Fruit fly (Drosophila melanogaster) whole organism, embryonic: Measurements from ENCODE around the gene Irp-1B.

Experiments
- CG11560 ChIP-seq: fragments of 200-800 bp; sonication (Bioruptor generic); IDR thresholded peaks from 3 replicates; pipeline ENCODE4 v1.3.6; 2022; ENCODE audit warnings: missing biosample characterization, missing genetic modification characterization
- CG13624 ChIP-seq: fragments of 200-800 bp; sonication (Bioruptor generic); optimal IDR thresholded peaks from 2 replicates; lab custom pipeline; 2016; ENCODE audit warnings: missing biosample characterization, missing genetic modification characterization
- CG14014 ChIP-seq: fragments of 200-800 bp; sonication (Bioruptor generic); IDR thresholded peaks from 2 replicates; pipeline ENCODE4 v1.3.6; 2022; ENCODE audit warnings: missing biosample characterization, missing genetic modification characterization
- CG16863 ChIP-seq: fragments of 200-800 bp; sonication (Bioruptor generic); optimal IDR thresholded peaks from 3 replicates; lab custom pipeline; 2016; ENCODE audit warnings: missing biosample characterization, missing genetic modification characterization
- CG17385 ChIP-seq: fragments of 200-800 bp; sonication (Bioruptor generic); optimal IDR thresholded peaks from 3 replicates; lab custom pipeline; 2018; ENCODE audit warnings: missing biosample characterization, mild to moderate bottlenecking, missing genetic modification characterization
- CG1792 ChIP-seq: fragments of 200-800 bp; sonication (Bioruptor generic); optimal IDR thresholded peaks from 2 replicates; lab custom pipeline; 2016; ENCODE audit warnings: missing biosample characterization, missing genetic modification characterization
- CG18599 ChIP-seq: fragments of 200-800 bp; sonication (Bioruptor generic); optimal IDR thresholded peaks from 3 replicates; lab custom pipeline; 2017; ENCODE audit warnings: missing biosample characterization, missing genetic modification characterization, mild to moderate bottlenecking, moderate library complexity, missing genetic modification reagents
- CG34224 ChIP-seq: fragments of 200-800 bp; sonication (Bioruptor generic); IDR thresholded peaks from 3 replicates; pipeline ENCODE4 v1.3.6; 2022; ENCODE audit warnings: missing biosample characterization, missing genetic modification characterization; ENCODE audit not compliant: partially characterized antibody
- CG34376 ChIP-seq: fragments of 200-800 bp; sonication (Bioruptor generic); optimal IDR thresholded peaks from 2 replicates; lab custom pipeline; 2018; ENCODE audit warnings: missing biosample characterization, mild to moderate bottlenecking, missing genetic modification characterization
- CG3847 ChIP-seq: fragments of 200-800 bp; sonication (Bioruptor generic); IDR thresholded peaks from 2 replicates; pipeline ENCODE4 v1.3.6; 2022; ENCODE audit warnings: missing biosample characterization, missing genetic modification characterization
- CoRest ChIP-seq: fragments of 200-800 bp; sonication (Bioruptor generic); optimal IDR thresholded peaks from 3 replicates; lab custom pipeline; 2018; ENCODE audit warnings: missing biosample characterization, mild to moderate bottlenecking, missing genetic modification characterization, moderate library complexity
- GATAe ChIP-seq: fragments of 200-800 bp; sonication (Bioruptor generic); conservative IDR thresholded peaks from 2 replicates; pipeline ENCODE4 v1.3.6; 2022; ENCODE audit warnings: missing biosample characterization, missing genetic modification characterization
- HHEX ChIP-seq: fragments of 200-800 bp; sonication (Bioruptor generic); optimal IDR thresholded peaks from 3 replicates; lab custom pipeline; 2017; ENCODE audit warnings: missing biosample characterization, mild to moderate bottlenecking, missing genetic modification characterization, missing genetic modification reagents
- HLHmδ ChIP-seq: fragments of 200-800 bp; sonication (Bioruptor generic); optimal IDR thresholded peaks from 2 replicates; lab custom pipeline; 2018; ENCODE audit warnings: missing biosample characterization, mild to moderate bottlenecking, missing genetic modification characterization, moderate library complexity
- Med ChIP-seq: fragments of 200-800 bp; sonication (Bioruptor generic); peaks from one replicate; lab custom pipeline; 2016; ENCODE audit warnings: missing biosample characterization, missing genetic modification characterization, mild to moderate bottlenecking, inconsistent platforms, moderate library complexity
- NFAT ChIP-seq: fragments of 200-800 bp; sonication (Bioruptor generic); IDR thresholded peaks from 2 replicates; pipeline ENCODE4 v1.3.6; 2022; ENCODE audit warnings: missing biosample characterization, missing genetic modification characterization
- Optix ChIP-seq: fragments of 200-800 bp; sonication (Bioruptor generic); IDR thresholded peaks from 3 replicates; pipeline ENCODE4 v1.3.6; 2022; ENCODE audit warnings: missing biosample characterization, missing genetic modification characterization
- Ptx1 ChIP-seq: fragments of 200-800 bp; sonication (Bioruptor generic); IDR thresholded peaks from 2 replicates; pipeline ENCODE4 v1.3.6; 2022; ENCODE audit warnings: missing biosample characterization, missing genetic modification characterization
- ase ChIP-seq: fragments of 200-800 bp; sonication (Bioruptor generic); IDR thresholded peaks from 3 replicates; pipeline ENCODE4 v1.3.6; 2022; ENCODE audit warnings: missing biosample characterization, missing genetic modification characterization
- ato ChIP-seq: fragments of 200-800 bp; sonication (Bioruptor generic); IDR thresholded peaks from 2 replicates; pipeline ENCODE4 v1.3.6; 2022; ENCODE audit warnings: missing biosample characterization, missing genetic modification characterization; ENCODE audit not compliant: partially characterized antibody
- bowl ChIP-seq: fragments of 200-800 bp; sonication (Bioruptor generic); IDR thresholded peaks from 2 replicates; pipeline ENCODE4 v1.3.6; 2022; ENCODE audit warnings: missing biosample characterization, missing genetic modification characterization
- chinmo ChIP-seq: fragments of 200-800 bp; sonication (Bioruptor generic); IDR thresholded peaks from 4 replicates; pipeline ENCODE4 v1.3.6; 2022; ENCODE audit warnings: missing biosample characterization, missing genetic modification characterization; ENCODE audit not compliant: partially characterized antibody
- ci ChIP-seq: fragments of 200-800 bp; sonication (Bioruptor generic); IDR thresholded peaks from 3 replicates; pipeline ENCODE4 v1.3.6; 2022; ENCODE audit warnings: missing biosample characterization, missing genetic modification characterization
- corto ChIP-seq: fragments of 200-800 bp; sonication (Bioruptor generic); optimal IDR thresholded peaks from 2 replicates; lab custom pipeline; 2016; ENCODE audit warnings: missing biosample characterization, mild to moderate bottlenecking, missing genetic modification characterization, moderate library complexity
- crc ChIP-seq: fragments of 200-800 bp; sonication (Bioruptor generic); optimal IDR thresholded peaks from 2 replicates; lab custom pipeline; 2016; ENCODE audit warnings: missing biosample characterization, missing genetic modification characterization
- cwo ChIP-seq: fragments of 200-800 bp; sonication (Bioruptor generic); optimal IDR thresholded peaks from 3 replicates; lab custom pipeline; 2017; ENCODE audit warnings: missing biosample characterization, missing genetic modification characterization, mild to moderate bottlenecking, moderate library complexity, missing genetic modification reagents
- dimm ChIP-seq: fragments of 200-800 bp; sonication (Bioruptor generic); IDR thresholded peaks from 2 replicates; pipeline ENCODE4 v1.3.6; 2022; ENCODE audit warnings: missing biosample characterization, missing genetic modification characterization
- dysf ChIP-seq: fragments of 200-800 bp; sonication (Bioruptor generic); IDR thresholded peaks from 3 replicates; pipeline ENCODE4 v1.3.6; 2022; ENCODE audit warnings: missing biosample characterization, missing genetic modification characterization
- eve ChIP-seq, 2 experiments: fragments of >200 bp; optimal IDR thresholded peaks; 2 replicates each; lab custom pipeline; 2017; ENCODE audit warnings: missing biosample characterization in 2 of 2, missing genetic modification characterization in 2 of 2
- exex ChIP-seq: fragments of 200-800 bp; sonication (Bioruptor generic); optimal IDR thresholded peaks from 4 replicates; lab custom pipeline; 2018; ENCODE audit warnings: missing biosample characterization, mild to moderate bottlenecking, missing genetic modification characterization, moderate library complexity
- ftz-f1 ChIP-seq: fragments of 200-800 bp; sonication (Bioruptor generic); optimal IDR thresholded peaks from 2 replicates; lab custom pipeline; 2016; ENCODE audit warnings: missing biosample characterization, missing genetic modification characterization
- grn ChIP-seq: fragments of 200-800 bp; sonication (Bioruptor generic); optimal IDR thresholded peaks from 3 replicates; lab custom pipeline; 2017; ENCODE audit warnings: missing biosample characterization, missing genetic modification characterization
- ind ChIP-seq: fragments of 200-800 bp; sonication (Bioruptor generic); optimal IDR thresholded peaks from 3 replicates; lab custom pipeline; 2016; ENCODE audit warnings: missing biosample characterization, missing genetic modification characterization
- insv ChIP-seq, 2 experiments: fragments of 200-800 bp; sonication (Bioruptor generic); optimal IDR thresholded peaks; 3 replicates each; lab custom pipeline; 2016 to 2018; ENCODE audit warnings: missing biosample characterization in 2 of 2, missing genetic modification characterization in 2 of 2
- jing ChIP-seq: fragments of 200-800 bp; sonication (Bioruptor generic); optimal IDR thresholded peaks from 2 replicates; lab custom pipeline; 2018; ENCODE audit warnings: missing biosample characterization, mild to moderate bottlenecking, missing genetic modification characterization
- mirr ChIP-seq: fragments of 200-800 bp; sonication (Bioruptor generic); optimal IDR thresholded peaks from 3 replicates; lab custom pipeline; 2018; ENCODE audit warnings: missing biosample characterization, mild to moderate bottlenecking, missing genetic modification characterization
- nom ChIP-seq: fragments of 200-800 bp; sonication (Bioruptor generic); optimal IDR thresholded peaks from 2 replicates; lab custom pipeline; 2017; ENCODE audit warnings: missing biosample characterization, missing genetic modification characterization, mild to moderate bottlenecking, moderate library complexity, missing genetic modification reagents
- otp ChIP-seq: fragments of 200-800 bp; sonication (Bioruptor generic); IDR thresholded peaks from 3 replicates; pipeline ENCODE4, ENCODE4 v1.3.6; 2022; ENCODE audit warnings: missing biosample characterization, missing genetic modification characterization
- ro ChIP-seq: fragments of 200-800 bp; sonication (Bioruptor generic); IDR thresholded peaks from 2 replicates; pipeline ENCODE4 v1.3.6; 2022; ENCODE audit warnings: missing biosample characterization, missing genetic modification characterization
- salm ChIP-seq: fragments of 200-800 bp; sonication (Bioruptor generic); optimal IDR thresholded peaks from 2 replicates; lab custom pipeline; 2018; ENCODE audit warnings: missing biosample characterization, mild to moderate bottlenecking, missing genetic modification characterization
- slou ChIP-seq: fragments of 200-800 bp; sonication (Bioruptor generic); optimal IDR thresholded peaks from 3 replicates; lab custom pipeline; 2016; ENCODE audit warnings: missing biosample characterization, missing genetic modification characterization
- so ChIP-seq: fragments of 200-800 bp; sonication (Bioruptor generic); IDR thresholded peaks from 3 replicates; pipeline ENCODE4 v1.3.6; 2022; ENCODE audit warnings: missing biosample characterization, missing genetic modification characterization
- sob ChIP-seq: fragments of 200-800 bp; sonication (Bioruptor generic); IDR thresholded peaks from 2 replicates; pipeline ENCODE4 v1.3.6; 2022; ENCODE audit warnings: missing biosample characterization, missing genetic modification characterization
- sug ChIP-seq: fragments of 200-800 bp; optimal IDR thresholded peaks from 2 replicates; lab custom pipeline; 2019; ENCODE audit warnings: missing biosample characterization, mild to moderate bottlenecking, missing genetic modification characterization, moderate library complexity
- trem ChIP-seq: fragments of 200-800 bp; optimal IDR thresholded peaks from 3 replicates; lab custom pipeline; 2019; ENCODE audit warnings: missing biosample characterization, mild to moderate bottlenecking, missing genetic modification characterization, moderate library complexity
- trh ChIP-seq: fragments of 200-800 bp; sonication (Bioruptor generic); optimal IDR thresholded peaks from 2 replicates; lab custom pipeline; 2016; ENCODE audit warnings: missing biosample characterization, missing genetic modification characterization
- z ChIP-seq: fragments of 200-800 bp; sonication (Bioruptor generic); IDR thresholded peaks from 3 replicates; pipeline ENCODE4 v1.3.6; 2022; ENCODE audit warnings: missing biosample characterization, missing genetic modification characterization

The Irp-1B gene

dm6 chr3R:10400732-10401131 is 11.9 kb downstream of the Irp-1B start, which contains the start of gene mthl11:
mthl11 (plus strand) TSS chr3R:10401032.
- TF ChIP-seq trem (tag; lab: Kevin White, UChicago) (no peak), bowl (GFP tag; lab: Robert Waterston, UW) (no peak), salm (tag; lab: Kevin White, UChicago) (no peak), CG11560 (tag; lab: Robert Waterston, UW) (no peak), CG13624 (GFP tag; lab: Kevin White, UChicago) (no peak), sob (no peak), CG1792 (GFP tag; lab: Kevin White, UChicago) (no peak), CG3847 (GFP tag; lab: Robert Waterston, UW) (no peak), HLHmδ (GFP tag; lab: Kevin White, UChicago) (no peak), crc (no peak), chinmo (GFP tag; lab: Robert Waterston, UW) (no peak), CG16863 (no peak)

dm6 chr3R:10395233-10395815 is 17.3 kb downstream of the Irp-1B start:
- TF ChIP-seq nom (GFP tag; lab: Kevin White, UChicago), result peak; percentile 6
- no peak for TF ChIP-seq ind (GFP tag; lab: Kevin White, UChicago)
- TF ChIP-seq CG34224 (GFP tag; lab: Robert Waterston, UW), result peak; percentile 12; the same call in 1 of the 3 replicates
- no peak for TF ChIP-seq insv (GFP tag; optimal IDR thresholded peaks at IDR 0.05; lab: Kevin White, UChicago)
- TF ChIP-seq Med (GFP tag; lab: Kevin White, UChicago), result peak; percentile 72
- peak; percentile 60; the same call in 2 of the 4 replicates for TF ChIP-seq chinmo (GFP tag; lab: Robert Waterston, UW)
- TF ChIP-seq dimm (GFP tag; lab: Robert Waterston, UW), result 0 out of 2 replicates have a peak, but pooled peaks have one; percentile 2
- TF ChIP-seq cwo (GFP tag; lab: Kevin White, UChicago), result peak; percentile 91

- TF ChIP-seq z (GFP tag; lab: Robert Waterston, UW) (0 out of 3 replicates have a peak, but pooled peaks have one; percentile 20), slou (no peak), sug (tag; lab: Kevin White, UChicago) (peak; percentile 74), Ptx1 (GFP tag; lab: Robert Waterston, UW) (no peak), so (GFP tag; lab: Robert Waterston, UW) (0 out of 3 replicates have a peak, but pooled peaks have one; percentile 14), CG34376 (peak; percentile 73), CG14014 (GFP tag; lab: Robert Waterston, UW) (no peak), GATAe (GFP tag; lab: Robert Waterston, UW) (peak; percentile 89), dysf (GFP tag; lab: Robert Waterston, UW) (0 out of 3 replicates have a peak, but pooled peaks have one; percentile 39), NFAT (0 out of 2 replicates have a peak, but pooled peaks have one; percentile 19), ase (GFP tag; lab: Robert Waterston, UW) (0 out of 3 replicates have a peak, but pooled peaks have one; percentile 11), HHEX (GFP tag; lab: Kevin White, UChicago) (no peak), exex (peak; percentile 100), CG18599 (peak; percentile 8), ato (no peak), Optix (peak; percentile 19; the same call in 1 of the 3 replicates), ci (GFP tag; lab: Robert Waterston, UW) (0 out of 3 replicates have a peak, but pooled peaks have one; percentile 33), CG17385 (no peak), eve (GFP tag; optimal IDR thresholded peaks at IDR 0.05; lab: Kevin White, UChicago) (no peak), CoRest (tag; lab: Kevin White, UChicago) (no peak), corto (no peak), ro (GFP tag; lab: Robert Waterston, UW) (no peak), otp (GFP tag; lab: Robert Waterston, UW) (no peak), mirr (peak; percentile 93), grn (GFP tag; lab: Kevin White, UChicago) (peak; percentile 81), trh (GFP tag; lab: Kevin White, UChicago) (no peak), jing (no peak), ftz-f1 (GFP tag; lab: Kevin White, UChicago) (peak; percentile 30)
Observed at dm6 chr3R:10394368-10394770, 18.3 kb downstream of the Irp-1B start.
